Worm (Caenorhabditis elegans): ENCODE data around the gene spp-20.

spp-20 gene

ce11 chrV:6565851-6566386 lies 7.9 kb upstream of the spp-20 start, which contains the start of gene K04A8.1:
Gene K04A8.1, plus strand, starts transcription at chrV:6566336.
- TF ChIP-seq pqm-1 (tag; optimal IDR thresholded peaks at IDR 0.05) (peak; percentile 49), elt-2 (tag; optimal IDR thresholded peaks at IDR 0.05) (peak; percentile 39), nhr-25 (tag; optimal IDR thresholded peaks at IDR 0.05) (no peak), daf-12 (tag; optimal IDR thresholded peaks at IDR 0.05) (no peak), pha-4 (tag; optimal IDR thresholded peaks at IDR 0.05) (peak; percentile 79)

ce11 chrV:6561592-6561991 lies 3.6 kb upstream of the spp-20 start, which contains the start of gene spp-19:
Gene spp-19, minus strand, starts transcription at chrV:6561692.
- TF ChIP-seq tbx-2 (tag; optimal IDR thresholded peaks at IDR 0.05) = no peak
- TF ChIP-seq pqm-1 (tag; optimal IDR thresholded peaks at IDR 0.05) = no peak
- no peak for TF ChIP-seq elt-3 (tag; optimal IDR thresholded peaks at IDR 0.05)

ce11 chrV:6559585-6559984 lies 1.6 kb upstream of the spp-20 start:
- no peak for TF ChIP-seq nhr-23 (tag; optimal IDR thresholded peaks at IDR 0.05)
- TF ChIP-seq mml-1 (tag; optimal IDR thresholded peaks at IDR 0.05) = no peak
- TF ChIP-seq lsy-12 (tag; optimal IDR thresholded peaks at IDR 0.05) = peak; percentile 21
- TF ChIP-seq jun-1 (tag; optimal IDR thresholded peaks at IDR 0.05) = no peak
- TF ChIP-seq elt-2 (tag; optimal IDR thresholded peaks at IDR 0.05) = peak; percentile 45
- no peak for TF ChIP-seq elt-3 (tag; optimal IDR thresholded peaks at IDR 0.05)
- no peak for TF ChIP-seq lin-39 (tag; optimal IDR thresholded peaks at IDR 0.05)
- no peak for TF ChIP-seq nhr-25 (tag; optimal IDR thresholded peaks at IDR 0.05)
- no peak for TF ChIP-seq eor-1 (tag; optimal IDR thresholded peaks at IDR 0.05)
- TF ChIP-seq ztf-11 (tag; optimal IDR thresholded peaks at IDR 0.05) = no peak

ce11 chrV:6559105-6559504 lies 1.1 kb upstream of the spp-20 start, which contains the start of gene spp-26:
Gene spp-26, minus strand, starts transcription at chrV:6559205.
- no peak for TF ChIP-seq ama-1 (optimal IDR thresholded peaks at IDR 0.05)
- no peak for TF ChIP-seq nhr-28 (tag; optimal IDR thresholded peaks at IDR 0.05)
- TF ChIP-seq lsy-12 (tag; optimal IDR thresholded peaks at IDR 0.05) = no peak
- no peak for TF ChIP-seq ceh-82 (tag; optimal IDR thresholded peaks at IDR 0.05)

- no peak for TF ChIP-seq lsy-12 (tag; optimal IDR thresholded peaks at IDR 0.05)
- TF ChIP-seq fkh-2 (tag; optimal IDR thresholded peaks at IDR 0.05) = no peak
- TF ChIP-seq ceh-82 (tag; optimal IDR thresholded peaks at IDR 0.05) = no peak
- TF ChIP-seq eor-1 (tag; optimal IDR thresholded peaks at IDR 0.05) = no peak
- no peak for TF ChIP-seq egl-27 (tag; optimal IDR thresholded peaks at IDR 0.05)
- no peak for TF ChIP-seq nhr-12 (tag; optimal IDR thresholded peaks at IDR 0.05)
- no peak for TF ChIP-seq nhr-25 (tag; optimal IDR thresholded peaks at IDR 0.05)
- no peak for TF ChIP-seq elt-2 (tag; optimal IDR thresholded peaks at IDR 0.05)
- TF ChIP-seq R02D3.7 (tag; optimal IDR thresholded peaks at IDR 0.05) = no peak
- no peak for TF ChIP-seq elt-3 (tag; optimal IDR thresholded peaks at IDR 0.05)
- no peak for TF ChIP-seq nhr-28 (tag; optimal IDR thresholded peaks at IDR 0.05)
- TF ChIP-seq pqm-1 (tag; optimal IDR thresholded peaks at IDR 0.05) = no peak
- no peak for TF ChIP-seq elt-1 (tag; optimal IDR thresholded peaks at IDR 0.05)
- no peak for TF ChIP-seq nhr-67 (tag; optimal IDR thresholded peaks at IDR 0.05)
- TF ChIP-seq daf-12 (tag; optimal IDR thresholded peaks at IDR 0.05) = no peak
- no peak for TF ChIP-seq nhr-43 (tag; optimal IDR thresholded peaks at IDR 0.05; ENCODE audit: poor library complexity, severe bottlenecking)
- TF ChIP-seq unc-39 (tag; optimal IDR thresholded peaks at IDR 0.05) = no peak
- TF ChIP-seq sea-2 (GFP tag; optimal IDR thresholded peaks at IDR 0.05) = no peak
- TF ChIP-seq mml-1 (tag; optimal IDR thresholded peaks at IDR 0.05) = no peak
- no peak for TF ChIP-seq unc-62 (GFP tag; optimal IDR thresholded peaks at IDR 0.05)
These were observed 968 bp downstream of the spp-20 start, which contains the start of gene spp-27 for ce11 chrV:6557035-6557434. Gene spp-27, minus strand, starts transcription at chrV:6557135.

ce11 chrV:6554308-6554707 lies 3.7 kb downstream of the spp-20 start, which contains the start of gene K04A8.19:
Gene K04A8.19, minus strand, starts transcription at chrV:6554408.
- TF ChIP-seq nhr-25 (tag; optimal IDR thresholded peaks at IDR 0.05) (no peak), daf-12 (tag; optimal IDR thresholded peaks at IDR 0.05) (no peak), elt-3 (tag; optimal IDR thresholded peaks at IDR 0.05) (no peak), nhr-76 (tag; optimal IDR thresholded peaks at IDR 0.05) (no peak), lsy-12 (tag; optimal IDR thresholded peaks at IDR 0.05) (no peak), ama-1 (optimal IDR thresholded peaks at IDR 0.05) (no peak), ceh-16 (tag; optimal IDR thresholded peaks at IDR 0.05) (no peak), pqm-1 (tag; optimal IDR thresholded peaks at IDR 0.05) (no peak), aly-2 (tag; optimal IDR thresholded peaks at IDR 0.05) (no peak), ceh-82 (tag; optimal IDR thresholded peaks at IDR 0.05) (no peak), eor-1 (tag; optimal IDR thresholded peaks at IDR 0.05) (no peak), ztf-4 (tag; optimal IDR thresholded peaks at IDR 0.05) (no peak), fkh-2 (tag; optimal IDR thresholded peaks at IDR 0.05) (no peak), pha-4 (tag; optimal IDR thresholded peaks at IDR 0.05) (no peak), nhr-77 (tag; optimal IDR thresholded peaks at IDR 0.05) (no peak), nhr-12 (tag; optimal IDR thresholded peaks at IDR 0.05) (no peak), hmg-11 (tag; optimal IDR thresholded peaks at IDR 0.05) (no peak), ztf-11 (tag; optimal IDR thresholded peaks at IDR 0.05) (no peak), nhr-23 (tag; optimal IDR thresholded peaks at IDR 0.05) (no peak)

Measured in whole organism, L3 larva.